Worm (Caenorhabditis elegans) whole organism, L4 larva: ENCODE data around the gene F15D4.5.

Source experiments
- F49E8.2 ChIP-seq: sonication (generic microtip); optimal IDR thresholded peaks from 2 replicates; lab custom pipeline; 2016; ENCODE audit warnings: missing compliant biosample characterization, mild to moderate bottlenecking, missing genetic modification characterization, borderline replicate concordance
- R02D3.7 ChIP-seq: fragments of 150-350 bp; sonication (generic microtip); optimal IDR thresholded peaks from 3 replicates; lab custom pipeline; 2014; ENCODE audit warnings: missing biosample characterization, missing genetic modification characterization
- T20F7.1 ChIP-seq: fragments of 200-800 bp; sonication (Bioruptor generic); optimal IDR thresholded peaks from 2 replicates; lab custom pipeline; 2018; ENCODE audit warnings: mild to moderate bottlenecking, missing genetic modification characterization, missing compliant biosample characterization
- Y105C5A.15 ChIP-seq: fragments of 200-800 bp; sonication (Bioruptor generic); IDR thresholded peaks from 2 replicates; pipeline ENCODE4 v1.3.6; 2022; ENCODE audit warnings: missing genetic modification characterization, missing compliant biosample characterization
- Y48G9A.11 ChIP-seq: fragments of 200-800 bp; sonication (Bioruptor generic); IDR thresholded peaks from 2 replicates; pipeline ENCODE4 v1.3.6; 2022; ENCODE audit warnings: missing genetic modification reagents, missing genetic modification characterization, missing compliant biosample characterization
- Y75B8A.6 ChIP-seq: fragments of 200-800 bp; sonication (Bioruptor generic); IDR thresholded peaks from 2 replicates; pipeline ENCODE4 v1.3.6; 2022; ENCODE audit warnings: missing genetic modification reagents, missing genetic modification characterization, missing compliant biosample characterization
- ZK337.2 ChIP-seq: fragments of 200-800 bp; sonication (Bioruptor generic); IDR thresholded peaks from 2 replicates; pipeline ENCODE4 v1.3.6; 2022; ENCODE audit warnings: missing genetic modification reagents, missing genetic modification characterization, missing compliant biosample characterization
- ZK546.5 ChIP-seq, 2 experiments: sonication (generic microtip); optimal IDR thresholded peaks; 2 replicates each; lab custom pipeline; 2017; ENCODE audit warnings: missing biosample characterization in 2 of 2, missing genetic modification characterization in 2 of 2
- aha-1 ChIP-seq: fragments of 150-350 bp; peaks from one replicate; lab custom pipeline; 2014; ENCODE audit warnings: missing biosample characterization, missing genetic modification characterization
- ama-1 ChIP-seq: fragments of 150-350 bp; optimal IDR thresholded peaks from 2 replicates; lab custom pipeline; 2014; ENCODE audit warnings: inconsistent platforms, mixed read lengths
- ceh-20 ChIP-seq: fragments of 200-800 bp; sonication (Bioruptor generic); IDR thresholded peaks from 2 replicates; pipeline ENCODE4 v1.3.6; 2022; ENCODE audit warnings: missing genetic modification reagents, missing genetic modification characterization, missing compliant biosample characterization
- ceh-44 ChIP-seq: fragments of 200-800 bp; sonication (Bioruptor generic); IDR thresholded peaks from 2 replicates; pipeline ENCODE4 v1.3.6; 2022; ENCODE audit warnings: missing genetic modification reagents, missing genetic modification characterization, missing compliant biosample characterization
- ceh-62 ChIP-seq: sonication (generic microtip); optimal IDR thresholded peaks from 2 replicates; lab custom pipeline; 2017; ENCODE audit warnings: missing biosample characterization, missing genetic modification characterization
- ces-1 ChIP-seq: fragments of 150-350 bp; sonication (generic microtip); optimal IDR thresholded peaks from 4 replicates; lab custom pipeline; 2014; ENCODE audit warnings: missing biosample characterization, missing genetic modification reagents, missing genetic modification characterization
- cey-2 ChIP-seq: sonication (generic microtip); optimal IDR thresholded peaks from 3 replicates; lab custom pipeline; 2017; ENCODE audit warnings: missing genetic modification characterization, mild to moderate bottlenecking, missing compliant biosample characterization, antibody characterized with exemption, borderline replicate concordance; ENCODE audit not compliant: insufficient read depth
- ctbp-1 ChIP-seq: fragments of 200-800 bp; sonication (Bioruptor generic); IDR thresholded peaks from 2 replicates; pipeline ENCODE4 v1.3.6; 2022; ENCODE audit warnings: missing genetic modification reagents, missing genetic modification characterization, missing compliant biosample characterization
- daf-19 ChIP-seq: fragments of 200-800 bp; sonication (Bioruptor generic); conservative IDR thresholded peaks from 2 replicates; pipeline ENCODE4 v1.3.6; 2022; ENCODE audit warnings: missing genetic modification characterization, missing compliant biosample characterization
- dmd-9 ChIP-seq: fragments of 200-800 bp; sonication (Bioruptor generic); IDR thresholded peaks from 2 replicates; pipeline ENCODE4 v1.3.6; 2022; ENCODE audit warnings: missing genetic modification reagents, missing genetic modification characterization, missing compliant biosample characterization
- dpl-1 ChIP-seq: fragments of 150-350 bp; optimal IDR thresholded peaks from 2 replicates; lab custom pipeline; 2014; ENCODE audit warnings: missing biosample characterization, missing genetic modification reagents, missing genetic modification characterization
- duxl-1 ChIP-seq: sonication (generic microtip); optimal IDR thresholded peaks from 2 replicates; lab custom pipeline; 2016; ENCODE audit warnings: mild to moderate bottlenecking, missing genetic modification characterization, moderate library complexity, missing compliant biosample characterization; ENCODE audit not compliant: poor library complexity
- fkh-10 ChIP-seq: fragments of 150-350 bp; optimal IDR thresholded peaks from 2 replicates; lab custom pipeline; 2014; ENCODE audit warnings: missing biosample characterization, missing genetic modification reagents, missing genetic modification characterization
- fos-1 ChIP-seq: fragments of 150-350 bp; optimal IDR thresholded peaks from 2 replicates; lab custom pipeline; 2014; ENCODE audit warnings: missing biosample characterization, missing genetic modification characterization
- jun-1 ChIP-seq: fragments of 150-350 bp; optimal IDR thresholded peaks from 2 replicates; lab custom pipeline; 2014; ENCODE audit warnings: missing biosample characterization, missing genetic modification reagents, missing genetic modification characterization
- lim-7 ChIP-seq: fragments of 200-800 bp; sonication (Bioruptor generic); IDR thresholded peaks from 2 replicates; pipeline ENCODE4 v1.3.6; 2022; ENCODE audit warnings: missing genetic modification characterization, missing compliant biosample characterization
- lin-15B ChIP-seq: fragments of 150-350 bp; sonication (generic microtip); optimal IDR thresholded peaks from 3 replicates; lab custom pipeline; 2014; ENCODE audit warnings: missing biosample characterization, missing genetic modification characterization
- lin-38 ChIP-seq: fragments of 200-800 bp; sonication (Bioruptor generic); IDR thresholded peaks from 2 replicates; pipeline ENCODE4 v1.3.6; 2022; ENCODE audit warnings: missing genetic modification reagents, missing genetic modification characterization, missing compliant biosample characterization
- lsy-2 ChIP-seq, 2 experiments: fragments of 150-350 bp in 1 of 2; sonication (generic microtip) in 1 of 2; optimal IDR thresholded peaks; 2 replicates each; lab custom pipeline; 2014 to 2017; ENCODE audit warnings: missing biosample characterization in 2 of 2, missing genetic modification characterization in 2 of 2
- madf-5 ChIP-seq, 2 experiments: fragments of 200-800 bp; sonication (Bioruptor generic); IDR thresholded peaks; 2 replicates each; pipeline ENCODE4 v1.3.6; 2022; ENCODE audit warnings: missing compliant biosample characterization in 2 of 2, missing genetic modification characterization in 2 of 2
- madf-9 ChIP-seq: fragments of 200-800 bp; sonication (Bioruptor generic); conservative IDR thresholded peaks from 2 replicates; pipeline ENCODE4 v1.3.6; 2022; ENCODE audit warnings: missing genetic modification reagents, missing genetic modification characterization, missing compliant biosample characterization
- mdl-1 ChIP-seq, 2 experiments: fragments of 150-350 bp in 1 of 2; sonication (generic microtip) in 1 of 2; optimal IDR thresholded peaks; 2 replicates each; lab custom pipeline; 2014 to 2017; ENCODE audit warnings: missing biosample characterization in 2 of 2, missing genetic modification characterization in 2 of 2
- mep-1 ChIP-seq: fragments of 150-350 bp; sonication (generic microtip); optimal IDR thresholded peaks from 3 replicates; lab custom pipeline; 2014; ENCODE audit warnings: missing biosample characterization, missing genetic modification characterization
- mes-2 ChIP-seq: sonication (generic microtip); optimal IDR thresholded peaks from 2 replicates; lab custom pipeline; 2016; ENCODE audit warnings: missing genotype, mild to moderate bottlenecking, missing genetic modification characterization, missing compliant biosample characterization; ENCODE audit not compliant: poor library complexity, severe bottlenecking
- mxl-2 ChIP-seq: fragments of 200-800 bp; sonication (Bioruptor generic); conservative IDR thresholded peaks from 2 replicates; pipeline ENCODE4 v1.3.6; 2022; ENCODE audit warnings: missing genetic modification reagents, missing genetic modification characterization, missing compliant biosample characterization
- nhr-102 ChIP-seq: sonication (generic microtip); optimal IDR thresholded peaks from 2 replicates; lab custom pipeline; 2016; ENCODE audit warnings: mild to moderate bottlenecking, missing genetic modification characterization, moderate library complexity, missing compliant biosample characterization
- nhr-237 ChIP-seq: sonication (generic microtip); optimal IDR thresholded peaks from 2 replicates; lab custom pipeline; 2017; ENCODE audit warnings: missing biosample characterization, missing genetic modification characterization
- nhr-28 ChIP-seq: fragments of 150-350 bp; optimal IDR thresholded peaks from 2 replicates; lab custom pipeline; 2014; ENCODE audit warnings: missing biosample characterization, missing genetic modification characterization
- nhr-41 ChIP-seq: fragments of 200-800 bp; sonication (Bioruptor generic); IDR thresholded peaks from 2 replicates; pipeline ENCODE4 v1.3.6; 2022; ENCODE audit warnings: missing genetic modification reagents, missing genetic modification characterization, missing compliant biosample characterization
- nhr-42 ChIP-seq: fragments of 200-800 bp; sonication (Bioruptor generic); IDR thresholded peaks from 2 replicates; pipeline ENCODE4 v1.3.6; 2022; ENCODE audit warnings: missing genetic modification characterization, missing compliant biosample characterization
- nhr-6 ChIP-seq: fragments of 150-350 bp; optimal IDR thresholded peaks from 2 replicates; lab custom pipeline; 2014; ENCODE audit warnings: missing biosample characterization, missing genetic modification characterization
- nhr-76 ChIP-seq: fragments of 150-350 bp; optimal IDR thresholded peaks from 2 replicates; lab custom pipeline; 2014; ENCODE audit warnings: missing biosample characterization, missing genetic modification characterization
- nhr-77 ChIP-seq: fragments of 150-350 bp; optimal IDR thresholded peaks from 2 replicates; lab custom pipeline; 2014; ENCODE audit warnings: missing biosample characterization, missing genetic modification characterization
- saeg-2 ChIP-seq: fragments of 200-800 bp; sonication (Bioruptor generic); IDR thresholded peaks from 2 replicates; pipeline ENCODE4 v1.3.6; 2022; ENCODE audit warnings: missing genetic modification reagents, missing genetic modification characterization, missing compliant biosample characterization
- sdz-12 ChIP-seq: fragments of 200-800 bp; sonication (Bioruptor generic); optimal IDR thresholded peaks from 2 replicates; lab custom pipeline; 2018; ENCODE audit warnings: mild to moderate bottlenecking, missing genetic modification characterization, missing compliant biosample characterization
- snpc-1.2 ChIP-seq: fragments of 200-800 bp; sonication (Bioruptor generic); IDR thresholded peaks from 2 replicates; pipeline ENCODE4 v1.3.6; 2022; ENCODE audit warnings: missing genetic modification reagents, missing genetic modification characterization, missing compliant biosample characterization
- spr-1 ChIP-seq: sonication (generic microtip); optimal IDR thresholded peaks from 2 replicates; lab custom pipeline; 2016; ENCODE audit warnings: mild to moderate bottlenecking, missing genetic modification characterization, missing compliant biosample characterization
- spr-3 ChIP-seq: fragments of 200-800 bp; sonication (Bioruptor generic); optimal IDR thresholded peaks from 2 replicates; lab custom pipeline; 2018; ENCODE audit warnings: mild to moderate bottlenecking, missing genetic modification characterization, missing compliant biosample characterization
- unc-39 ChIP-seq: sonication (generic microtip); optimal IDR thresholded peaks from 2 replicates; lab custom pipeline; 2017; ENCODE audit warnings: missing biosample characterization, missing genetic modification characterization
- zfp-2 ChIP-seq: sonication (generic microtip); optimal IDR thresholded peaks from 2 replicates; lab custom pipeline; 2016; ENCODE audit warnings: mild to moderate bottlenecking, missing genetic modification characterization, missing compliant biosample characterization
- zip-2 ChIP-seq: fragments of 150-350 bp; optimal IDR thresholded peaks from 2 replicates; lab custom pipeline; 2014; ENCODE audit warnings: missing biosample characterization, missing genetic modification characterization
- ztf-7 ChIP-seq: fragments of 150-350 bp; optimal IDR thresholded peaks from 2 replicates; lab custom pipeline; 2014; ENCODE audit warnings: missing biosample characterization, missing genetic modification characterization

Gene F15D4.5

ce11 chrII:13199674-13200215 is 45.4 kb upstream of the F15D4.5 start, which contains the start of gene btf-1 (continued):
- TF ChIP-seq ama-1: peak; percentile 96
- peak; percentile 30 for TF ChIP-seq nhr-28 (tag; lab: Kevin White, UChicago)
- TF ChIP-seq lin-15B (tag; lab: Kevin White, UChicago): peak; percentile 0
- peak; percentile 54 for TF ChIP-seq nhr-77 (tag; lab: Kevin White, UChicago)
- TF ChIP-seq zfp-2 (tag; lab: Kevin White, UChicago): no peak
- TF ChIP-seq mes-2 (tag; lab: Kevin White, UChicago): peak; percentile 84
- TF ChIP-seq ces-1 (GFP tag; lab: Kevin White, UChicago): no peak
- peak; percentile 61 for TF ChIP-seq fkh-10 (GFP tag; lab: Kevin White, UChicago)
- peak; percentile 78 for TF ChIP-seq duxl-1 (tag; lab: Kevin White, UChicago)
- TF ChIP-seq mxl-2: no peak
- TF ChIP-seq Y48G9A.11 (GFP tag; lab: Robert Waterston, UW): peak; percentile 27; the same call in 1 of the 2 replicates
- no peak for TF ChIP-seq ztf-7 (tag; lab: Kevin White, UChicago)
- TF ChIP-seq zip-2: peak; percentile 70
- no peak for TF ChIP-seq ceh-62
- TF ChIP-seq T20F7.1 (GFP tag; lab: Kevin White, UChicago): no peak
- no peak for TF ChIP-seq F49E8.2
- no peak for TF ChIP-seq unc-39 (tag; lab: Kevin White, UChicago)
- peak; percentile 16 for TF ChIP-seq nhr-6 (tag; lab: Kevin White, UChicago)
- peak; percentile 61 for TF ChIP-seq nhr-102 (tag; lab: Kevin White, UChicago)
- peak; percentile 86 for TF ChIP-seq mep-1
- peak; percentile 50; the same call in 1 of the 2 replicates for TF ChIP-seq dmd-9 (GFP tag; lab: Robert Waterston, UW)
- no peak for TF ChIP-seq nhr-237 (tag; lab: Kevin White, UChicago)
- TF ChIP-seq nhr-41 (GFP tag; lab: Robert Waterston, UW): no peak
- TF ChIP-seq lim-7 (GFP tag; lab: Robert Waterston, UW): no peak
- peak; percentile 61 for TF ChIP-seq ceh-20
- TF ChIP-seq saeg-2 (GFP tag; lab: Robert Waterston, UW): no peak
- TF ChIP-seq snpc-1.2 (GFP tag; lab: Robert Waterston, UW): 0 out of 2 replicates have a peak, but pooled peaks have one; percentile 17
- 0 out of 2 replicates have a peak, but pooled peaks have one; percentile 4 for TF ChIP-seq madf-9 (GFP tag; lab: Robert Waterston, UW)
- TF ChIP-seq cey-2 (tag; lab: Kevin White, UChicago): no peak
- TF ChIP-seq sdz-12: peak; percentile 59
- no peak for TF ChIP-seq madf-5 (GFP tag; IDR thresholded peaks at IDR 0.05; lab: Robert Waterston, UW)
- no peak for TF ChIP-seq aha-1 (tag; lab: Kevin White, UChicago)
- peak in 1 of 2 experiments; percentile 37 for TF ChIP-seq mdl-1 (tag; optimal IDR thresholded peaks at IDR 0.05; lab: Kevin White, UChicago)
- TF ChIP-seq Y75B8A.6 (GFP tag; lab: Robert Waterston, UW): no peak
- TF ChIP-seq jun-1 (tag; lab: Kevin White, UChicago): peak; percentile 55
- TF ChIP-seq nhr-42 (GFP tag; lab: Robert Waterston, UW): 0 out of 2 replicates have a peak, but pooled peaks have one; percentile 9
- peak; percentile 20 for TF ChIP-seq spr-3 (GFP tag; lab: Kevin White, UChicago)
- TF ChIP-seq Y105C5A.15 (GFP tag; lab: Robert Waterston, UW): 0 out of 2 replicates have a peak, but pooled peaks have one; percentile 12
- no peak for TF ChIP-seq nhr-76 (tag; lab: Kevin White, UChicago)
- TF ChIP-seq fos-1 (tag; lab: Kevin White, UChicago): peak; percentile 42
- TF ChIP-seq ctbp-1 (GFP tag; lab: Robert Waterston, UW): no peak
- peak; percentile 55 for TF ChIP-seq spr-1 (tag; lab: Kevin White, UChicago)
- no peak for TF ChIP-seq R02D3.7 (tag; lab: Kevin White, UChicago)
- peak; percentile 18 to 82 for TF ChIP-seq lsy-2 (tag; optimal IDR thresholded peaks at IDR 0.05; lab: Kevin White, UChicago)
- peak; percentile 94 for TF ChIP-seq lin-38 (GFP tag; lab: Robert Waterston, UW)
- TF ChIP-seq ZK337.2 (GFP tag; lab: Robert Waterston, UW): no peak
- TF ChIP-seq dpl-1 (GFP tag; lab: Kevin White, UChicago): peak; percentile 94
- TF ChIP-seq ZK546.5 (tag; optimal IDR thresholded peaks at IDR 0.05; lab: Kevin White, UChicago): no peak
- no peak for TF ChIP-seq ceh-44 (GFP tag; lab: Robert Waterston, UW)
- no peak for TF ChIP-seq daf-19
